Fruit fly (Drosophila melanogaster) whole organism, prepupa: ENCODE data around the gene CG6454.

Experiments used
- Blimp-1 ChIP-seq: fragments of 200-800 bp; sonication (Bioruptor generic); optimal IDR thresholded peaks from 3 replicates; lab custom pipeline; 2017; ENCODE audit warnings: missing biosample characterization, missing genetic modification characterization, mild to moderate bottlenecking, moderate library complexity, missing genetic modification reagents
- CG11294 ChIP-seq: fragments of 200-800 bp; sonication (Bioruptor generic); IDR thresholded peaks from 2 replicates; pipeline ENCODE4 v1.3.6; 2022; ENCODE audit warnings: missing biosample characterization, missing genetic modification characterization
- CG11902 ChIP-seq: fragments of 200-800 bp; sonication (Bioruptor generic); optimal IDR thresholded peaks from 3 replicates; lab custom pipeline; 2016; ENCODE audit warnings: missing biosample characterization, missing genetic modification characterization
- CG15336 ChIP-seq: fragments of 200-800 bp; sonication (Bioruptor generic); IDR thresholded peaks from 2 replicates; pipeline ENCODE4 v1.3.6; 2022; ENCODE audit warnings: missing biosample characterization, missing genetic modification characterization
- CG1621 ChIP-seq: fragments of 200-800 bp; sonication (Bioruptor generic); optimal IDR thresholded peaks from 3 replicates; lab custom pipeline; 2018; ENCODE audit warnings: missing biosample characterization, mild to moderate bottlenecking, missing genetic modification characterization
- CG16779 ChIP-seq: fragments of 200-800 bp; sonication (Bioruptor generic); optimal IDR thresholded peaks from 3 replicates; lab custom pipeline; 2017; ENCODE audit warnings: missing biosample characterization, mild to moderate bottlenecking, missing genetic modification characterization
- CG3032 ChIP-seq: fragments of 200-800 bp; optimal IDR thresholded peaks from 2 replicates; lab custom pipeline; 2019; ENCODE audit warnings: missing biosample characterization, mild to moderate bottlenecking, missing genetic modification characterization, moderate library complexity
- CG32006 ChIP-seq: fragments of 200-800 bp; sonication (Bioruptor generic); optimal IDR thresholded peaks from 3 replicates; lab custom pipeline; 2017; ENCODE audit warnings: missing biosample characterization, mild to moderate bottlenecking, missing genetic modification characterization
- CG3919 ChIP-seq: fragments of 200-800 bp; sonication (Bioruptor generic); optimal IDR thresholded peaks from 3 replicates; lab custom pipeline; 2016; ENCODE audit warnings: missing biosample characterization, missing genetic modification characterization
- CG6163 ChIP-seq: fragments of 200-800 bp; sonication (Bioruptor generic); IDR thresholded peaks from 3 replicates; pipeline ENCODE4 v1.3.6; 2022; ENCODE audit warnings: missing biosample characterization, missing genetic modification characterization
- CG6276 ChIP-seq: fragments of 200-800 bp; sonication (Bioruptor generic); optimal IDR thresholded peaks from 2 replicates; lab custom pipeline; 2017; ENCODE audit warnings: missing biosample characterization, mild to moderate bottlenecking, missing genetic modification characterization
- CG6854 ChIP-seq: fragments of 200-800 bp; sonication (Bioruptor generic); optimal IDR thresholded peaks from 2 replicates; lab custom pipeline; 2017; ENCODE audit warnings: missing biosample characterization, mild to moderate bottlenecking, missing genetic modification characterization
- CG8119 ChIP-seq: fragments of 200-800 bp; sonication (Bioruptor generic); IDR thresholded peaks from 3 replicates; pipeline ENCODE4 v1.3.6; 2022; ENCODE audit warnings: missing biosample characterization, missing genetic modification characterization
- CG8319 ChIP-seq: fragments of 200-800 bp; sonication (Bioruptor generic); optimal IDR thresholded peaks from 3 replicates; lab custom pipeline; 2016; ENCODE audit warnings: missing biosample characterization, missing genetic modification characterization
- CG9139 ChIP-seq: fragments of 200-800 bp; sonication (Bioruptor generic); optimal IDR thresholded peaks from 3 replicates; lab custom pipeline; 2017; ENCODE audit warnings: missing biosample characterization, mild to moderate bottlenecking, missing genetic modification characterization
- Ets21C ChIP-seq: fragments of 200-800 bp; sonication (Bioruptor generic); optimal IDR thresholded peaks from 3 replicates; lab custom pipeline; 2016; ENCODE audit warnings: missing biosample characterization, missing genetic modification characterization
- Ets96B ChIP-seq: fragments of 200-800 bp; optimal IDR thresholded peaks from 2 replicates; lab custom pipeline; 2019; ENCODE audit warnings: missing biosample characterization, mild to moderate bottlenecking, missing genetic modification characterization, moderate library complexity
- Gug ChIP-seq: fragments of 200-800 bp; sonication (Bioruptor generic); IDR thresholded peaks from 2 replicates; pipeline ENCODE4 v1.3.6; 2022; ENCODE audit warnings: missing biosample characterization, missing genetic modification characterization
- Hr38 ChIP-seq: sonication (Bioruptor generic); optimal IDR thresholded peaks from 2 replicates; lab custom pipeline; 2016; ENCODE audit warnings: missing biosample characterization, missing genetic modification characterization
- Hr39 ChIP-seq: fragments of 200-800 bp; sonication (Bioruptor generic); optimal IDR thresholded peaks from 2 replicates; lab custom pipeline; 2016; ENCODE audit warnings: missing biosample characterization, missing genetic modification characterization
- Hr4 ChIP-seq: fragments of 200-800 bp; sonication (Bioruptor generic); optimal IDR thresholded peaks from 3 replicates; lab custom pipeline; 2016; ENCODE audit warnings: missing biosample characterization, missing genetic modification characterization
- Lpt ChIP-seq: fragments of 200-800 bp; sonication (Bioruptor generic); optimal IDR thresholded peaks from 3 replicates; lab custom pipeline; 2016; ENCODE audit warnings: missing biosample characterization, missing genetic modification characterization
- Sox102F ChIP-seq: fragments of 200-800 bp; sonication (Bioruptor generic); optimal IDR thresholded peaks from 2 replicates; lab custom pipeline; 2016; ENCODE audit warnings: missing biosample characterization, mild to moderate bottlenecking, missing genetic modification characterization
- Sox14 ChIP-seq: fragments of 200-800 bp; sonication (Bioruptor generic); optimal IDR thresholded peaks from 3 replicates; lab custom pipeline; 2016; ENCODE audit warnings: missing biosample characterization, missing genetic modification characterization
- Sox15 ChIP-seq: fragments of 200-800 bp; sonication (Bioruptor generic); optimal IDR thresholded peaks from 3 replicates; lab custom pipeline; 2016; ENCODE audit warnings: missing biosample characterization, missing genetic modification characterization
- achi ChIP-seq: fragments of 200-800 bp; sonication (Bioruptor generic); optimal IDR thresholded peaks from 3 replicates; lab custom pipeline; 2016; ENCODE audit warnings: missing biosample characterization, missing genetic modification characterization
- acj6 ChIP-seq: fragments of 200-800 bp; sonication (Bioruptor generic); optimal IDR thresholded peaks from 3 replicates; lab custom pipeline; 2016; ENCODE audit warnings: missing biosample characterization, missing genetic modification characterization
- cyc ChIP-seq: fragments of 200-800 bp; sonication (Bioruptor generic); optimal IDR thresholded peaks from 3 replicates; lab custom pipeline; 2016; ENCODE audit warnings: missing biosample characterization, missing genetic modification characterization
- dac ChIP-seq: fragments of 200-800 bp; sonication (Bioruptor generic); optimal IDR thresholded peaks from 2 replicates; lab custom pipeline; 2017; ENCODE audit warnings: missing biosample characterization, mild to moderate bottlenecking, missing genetic modification characterization
- dsx ChIP-seq: fragments of 200-800 bp; optimal IDR thresholded peaks from 3 replicates; lab custom pipeline; 2019; ENCODE audit warnings: missing biosample characterization, mild to moderate bottlenecking, missing genetic modification characterization, moderate library complexity; ENCODE audit not compliant: poor library complexity, severe bottlenecking
- eg ChIP-seq: fragments of 200-800 bp; sonication (Bioruptor generic); IDR thresholded peaks from 3 replicates; pipeline ENCODE4 v1.3.6; 2022; ENCODE audit warnings: missing biosample characterization, missing genetic modification characterization
- esn ChIP-seq: fragments of 200-800 bp; sonication (Bioruptor generic); optimal IDR thresholded peaks from 2 replicates; lab custom pipeline; 2016; ENCODE audit warnings: missing biosample characterization, mild to moderate bottlenecking, missing genetic modification characterization, moderate library complexity
- fd59A ChIP-seq: fragments of 200-800 bp; sonication (Bioruptor generic); optimal IDR thresholded peaks from 2 replicates; lab custom pipeline; 2017; ENCODE audit warnings: missing biosample characterization, mild to moderate bottlenecking, missing genetic modification characterization, missing genetic modification reagents
- fkh ChIP-seq: fragments of 200-800 bp; sonication (Bioruptor generic); optimal IDR thresholded peaks from 3 replicates; lab custom pipeline; 2017; ENCODE audit warnings: missing biosample characterization, mild to moderate bottlenecking, missing genetic modification characterization, moderate library complexity
- lz ChIP-seq: fragments of 200-800 bp; sonication (Bioruptor generic); optimal IDR thresholded peaks from 3 replicates; lab custom pipeline; 2016; ENCODE audit warnings: missing biosample characterization, missing genetic modification characterization
- net ChIP-seq: fragments of 200-800 bp; sonication (Bioruptor generic); optimal IDR thresholded peaks from 3 replicates; lab custom pipeline; 2016; ENCODE audit warnings: missing biosample characterization, missing genetic modification characterization
- pdm3 ChIP-seq: fragments of 200-800 bp; sonication (Bioruptor generic); optimal IDR thresholded peaks from 3 replicates; lab custom pipeline; 2016; ENCODE audit warnings: missing biosample characterization, missing genetic modification characterization
- salr ChIP-seq, 2 experiments: fragments of 200-800 bp; sonication (Bioruptor generic); optimal IDR thresholded peaks; 3 replicates each; lab custom pipeline; 2016 to 2018; ENCODE audit warnings: missing biosample characterization in 2 of 2, missing genetic modification characterization in 2 of 2, mild to moderate bottlenecking in 1 of 2
- spab ChIP-seq: fragments of 200-800 bp; sonication (Bioruptor generic); optimal IDR thresholded peaks from 2 replicates; lab custom pipeline; 2017; ENCODE audit warnings: missing biosample characterization, mild to moderate bottlenecking, missing genetic modification characterization, missing genetic modification reagents
- ss ChIP-seq, 2 experiments: fragments of 200-800 bp; sonication (Bioruptor generic); optimal IDR thresholded peaks; 2 replicates in 1 of 2; 3 replicates in 1 of 2; lab custom pipeline; 2017 to 2018; ENCODE audit warnings: mild to moderate bottlenecking in 2 of 2, missing biosample characterization in 2 of 2, missing genetic modification characterization in 2 of 2, moderate library complexity in 1 of 2
- svp ChIP-seq: fragments of 200-800 bp; sonication (Bioruptor generic); peaks from one replicate; lab custom pipeline; 2016; ENCODE audit warnings: missing biosample characterization, missing genetic modification characterization
- vri ChIP-seq: fragments of 200-800 bp; sonication (Bioruptor generic); optimal IDR thresholded peaks from 3 replicates; lab custom pipeline; 2016; ENCODE audit warnings: missing biosample characterization, mild to moderate bottlenecking, missing genetic modification characterization

The CG6454 gene

dm6 chr3R:24301520-24301919 lies 47.5 kb upstream of the CG6454 start (continued):
- TF ChIP-seq Lpt (GFP tag; lab: Kevin White, UChicago) (peak; percentile 15), CG16779 (tag; lab: Kevin White, UChicago) (no peak), lz (GFP tag; lab: Kevin White, UChicago) (peak; percentile 46), Sox15 (GFP tag; lab: Kevin White, UChicago) (peak; percentile 23), Gug (GFP tag; lab: Robert Waterston, UW) (no peak), CG3919 (GFP tag; lab: Kevin White, UChicago) (no peak), Ets96B (tag; lab: Kevin White, UChicago) (peak; percentile 16), achi (GFP tag; lab: Kevin White, UChicago) (peak; percentile 29), Hr38 (GFP tag; lab: Kevin White, UChicago) (no peak), CG3032 (tag; lab: Kevin White, UChicago) (no peak), CG6163 (GFP tag; lab: Robert Waterston, UW) (0 out of 3 replicates have a peak, but pooled peaks have one; percentile 49), Sox14 (GFP tag; lab: Kevin White, UChicago) (no peak), CG15336 (peak; percentile 64), CG6276 (GFP tag; lab: Kevin White, UChicago) (peak; percentile 18), Blimp-1 (no peak), svp (GFP tag; lab: Kevin White, UChicago) (no peak)

dm6 chr3R:24303060-24303459 lies 45.9 kb upstream of the CG6454 start:
- TF ChIP-seq CG32006 (peak; percentile 37), Hr39 (GFP tag; lab: Kevin White, UChicago) (no peak), CG8319 (GFP tag; lab: Kevin White, UChicago) (no peak), CG15336 (0 out of 2 replicates have a peak, but pooled peaks have one; percentile 37), eg (GFP tag; lab: Robert Waterston, UW) (peak; percentile 47; the same call in 1 of the 3 replicates), acj6 (GFP tag; lab: Kevin White, UChicago) (peak; percentile 10), Hr4 (GFP tag; lab: Kevin White, UChicago) (peak; percentile 40)
- TF ChIP-seq, all 60 proteins: peak for 5

- TF ChIP-seq CG9139 (GFP tag; lab: Kevin White, UChicago), result no peak
- no peak for TF ChIP-seq Blimp-1
- peak; percentile 44; the same call in 1 of the 2 replicates for TF ChIP-seq CG15336
- TF ChIP-seq CG6163 (GFP tag; lab: Robert Waterston, UW), result peak; percentile 46; the same call in 1 of the 3 replicates
- TF ChIP-seq svp (GFP tag; lab: Kevin White, UChicago), result no peak
- TF ChIP-seq dsx (GFP tag; lab: Kevin White, UChicago), result no peak
- TF ChIP-seq CG8119 (GFP tag; lab: Robert Waterston, UW), result no peak
- TF ChIP-seq fkh (GFP tag; lab: Kevin White, UChicago), result no peak
- peak in 1 of 2 experiments; percentile 57 for TF ChIP-seq salr (GFP tag; optimal IDR thresholded peaks at IDR 0.05; lab: Kevin White, UChicago)
- TF ChIP-seq CG32006, result no peak
- peak; percentile 49 for TF ChIP-seq CG3032 (tag; lab: Kevin White, UChicago)
- TF ChIP-seq fd59A (GFP tag; lab: Kevin White, UChicago), result no peak
- no peak for TF ChIP-seq achi (GFP tag; lab: Kevin White, UChicago)
- no peak for TF ChIP-seq CG6854 (GFP tag; lab: Kevin White, UChicago)
- no peak for TF ChIP-seq acj6 (GFP tag; lab: Kevin White, UChicago)
- TF ChIP-seq CG3919 (GFP tag; lab: Kevin White, UChicago), result no peak
- TF ChIP-seq pdm3 (GFP tag; lab: Kevin White, UChicago), result no peak
- TF ChIP-seq CG1621 (tag; lab: Kevin White, UChicago), result no peak
- no peak for TF ChIP-seq Lpt (GFP tag; lab: Kevin White, UChicago)
- TF ChIP-seq Ets21C (GFP tag; lab: Kevin White, UChicago), result peak; percentile 21
- peak; percentile 27 for TF ChIP-seq Sox15 (GFP tag; lab: Kevin White, UChicago)
- peak; percentile 59 for TF ChIP-seq esn (GFP tag; lab: Kevin White, UChicago)
- TF ChIP-seq CG11902 (GFP tag; lab: Kevin White, UChicago), result peak; percentile 22
- TF ChIP-seq vri, result no peak
- TF ChIP-seq CG11294, result no peak
- TF ChIP-seq CG6276 (GFP tag; lab: Kevin White, UChicago), result no peak
- TF ChIP-seq Hr39 (GFP tag; lab: Kevin White, UChicago), result no peak
- TF ChIP-seq Sox14 (GFP tag; lab: Kevin White, UChicago), result no peak
- TF ChIP-seq Sox102F (GFP tag; lab: Kevin White, UChicago), result no peak
- TF ChIP-seq eg (GFP tag; lab: Robert Waterston, UW), result peak; percentile 39; the same call in 2 of the 3 replicates
- no peak for TF ChIP-seq net (GFP tag; lab: Kevin White, UChicago)
- TF ChIP-seq ss (GFP tag; optimal IDR thresholded peaks at IDR 0.05; lab: Kevin White, UChicago), result no peak
- no peak for TF ChIP-seq cyc (GFP tag; lab: Kevin White, UChicago)
- TF ChIP-seq Ets96B (tag; lab: Kevin White, UChicago), result no peak
- TF ChIP-seq spab, result no peak
- TF ChIP-seq dac (GFP tag; lab: Kevin White, UChicago), result no peak
Observed at dm6 chr3R:24318217-24319082, 30.5 kb upstream of the CG6454 start, which contains the start of the genes Nab2 and BRWD3. Gene Nab2 (minus strand): TSS chr3R:24318419. Gene BRWD3 (plus strand): TSS chr3R:24319000.
